Worm (Caenorhabditis elegans) whole organism, L4/young adult: Measurements from ENCODE around the gene F56C3.10.

ENCODE experiments used
- W03F9.2 ChIP-seq: fragments of 150-350 bp; optimal IDR thresholded peaks from 2 replicates; lab custom pipeline; 2014; ENCODE audit warnings: missing biosample characterization, missing genetic modification characterization
- dao-5 ChIP-seq: sonication (generic microtip); optimal IDR thresholded peaks from 2 replicates; lab custom pipeline; 2016; ENCODE audit warnings: missing genotype, missing genetic modification characterization, moderate library complexity, missing compliant biosample characterization
- him-1 ChIP-seq: sonication (generic microtip); optimal IDR thresholded peaks from 2 replicates; lab custom pipeline; 2016; ENCODE audit warnings: missing genotype, missing genetic modification reagents, missing genetic modification characterization, missing compliant biosample characterization

Gene F56C3.10

ce11 chrX:1358295-1358694, 23.2 kb downstream of the F56C3.10 start, which contains the start of gene F56C3.3:
TSS of gene F56C3.3 (minus strand) at chrX:1358395.
- no peak for TF ChIP-seq W03F9.2 (tag; lab: Kevin White, UChicago)
- no peak for TF ChIP-seq him-1 (tag; lab: Kevin White, UChicago)
- TF ChIP-seq dao-5 (tag; lab: Kevin White, UChicago) = no peak

- peak; percentile 86 for TF ChIP-seq dao-5 (tag; lab: Kevin White, UChicago)
- peak; percentile 96 for TF ChIP-seq W03F9.2 (tag; lab: Kevin White, UChicago)
- TF ChIP-seq him-1 (tag; lab: Kevin White, UChicago) = peak; percentile 98
Measured at ce11 chrX:1344818-1345217, 36.6 kb downstream of the F56C3.10 start.

ce11 chrX:1344321-1344720, 37.1 kb downstream of the F56C3.10 start, which contains the start of gene ins-39:
TSS of gene ins-39 (minus strand) at chrX:1344421.
- no peak for TF ChIP-seq dao-5 (tag; lab: Kevin White, UChicago)
- no peak for TF ChIP-seq W03F9.2 (tag; lab: Kevin White, UChicago)
- no peak for TF ChIP-seq him-1 (tag; lab: Kevin White, UChicago)

ce11 chrX:1338906-1339673, 42.4 kb downstream of the F56C3.10 start:
- TF ChIP-seq dao-5 (tag; lab: Kevin White, UChicago) (no peak), him-1 (tag; lab: Kevin White, UChicago) (no peak)

- no peak for TF ChIP-seq him-1 (tag; lab: Kevin White, UChicago)
- no peak for TF ChIP-seq W03F9.2 (tag; lab: Kevin White, UChicago)
- no peak for TF ChIP-seq dao-5 (tag; lab: Kevin White, UChicago)
Measured at ce11 chrX:1337834-1338233, 43.6 kb downstream of the F56C3.10 start.

- TF ChIP-seq dao-5 (tag; lab: Kevin White, UChicago) (no peak), him-1 (tag; lab: Kevin White, UChicago) (no peak), W03F9.2 (tag; lab: Kevin White, UChicago) (no peak)
Measured at ce11 chrX:1337009-1337408, 44.5 kb downstream of the F56C3.10 start, which contains the start of gene ttr-37. TSS of gene ttr-37 (minus strand) at chrX:1337175.
